Fruit fly (Drosophila melanogaster): ENCODE data around the gene Grip.

The Grip gene

dm6 chrX:5977113-5977512, 11.0 kb downstream of the Grip start (continued):
- TF ChIP-seq CG10267 (tag; optimal IDR thresholded peaks at IDR 0.05) (no peak), maf-S (GFP tag; optimal IDR thresholded peaks at IDR 0.05) (no peak), pum (GFP tag; optimal IDR thresholded peaks at IDR 0.05) (no peak), pzg (GFP tag; optimal IDR thresholded peaks at IDR 0.05) (no peak), ato (GFP tag; IDR thresholded peaks at IDR 0.05; ENCODE audit: partially characterized antibody) (no peak), yki (optimal IDR thresholded peaks at IDR 0.05) (no peak), CG3407 (GFP tag; optimal IDR thresholded peaks at IDR 0.05) (no peak), CG6689 (GFP tag; IDR thresholded peaks at IDR 0.05) (0 out of 2 replicates have a peak, but pooled peaks have one; percentile 6), ssp (GFP tag; IDR thresholded peaks at IDR 0.05) (no peak), Med (GFP tag) (peak; percentile 78), kah (GFP tag; optimal IDR thresholded peaks at IDR 0.05) (no peak), CG7963 (GFP tag; IDR thresholded peaks at IDR 0.05; ENCODE audit: partially characterized antibody) (no peak), sug (tag; optimal IDR thresholded peaks at IDR 0.05) (no peak), lola (GFP tag; optimal IDR thresholded peaks at IDR 0.05) (no peak), pho (GFP tag; optimal IDR thresholded peaks at IDR 0.05) (no peak), CG4854 (GFP tag; optimal IDR thresholded peaks at IDR 0.05) (no peak), CG15514 (GFP tag; optimal IDR thresholded peaks at IDR 0.05) (no peak), Antp (GFP tag; optimal IDR thresholded peaks at IDR 0.05) (no peak), CG14667 (GFP tag; IDR thresholded peaks at IDR 0.05) (peak; percentile 17; the same call in 1 of the 2 replicates), E2f2 (GFP tag; IDR thresholded peaks at IDR 0.05) (no peak), Max (GFP tag; optimal IDR thresholded peaks at IDR 0.05) (no peak), fu2 (GFP tag; optimal IDR thresholded peaks at IDR 0.05) (no peak), p53 (GFP tag; optimal IDR thresholded peaks at IDR 0.05) (no peak), Hsf (GFP tag; optimal IDR thresholded peaks at IDR 0.05) (peak; percentile 19), CG7271 (tag; optimal IDR thresholded peaks at IDR 0.05) (no peak), CG4424 (GFP tag; optimal IDR thresholded peaks at IDR 0.05) (no peak), CG14441 (GFP tag; IDR thresholded peaks at IDR 0.05) (0 out of 2 replicates have a peak, but pooled peaks have one; percentile 22)

- TF ChIP-seq CG4617 (GFP tag; optimal IDR thresholded peaks at IDR 0.05; ENCODE audit: borderline replicate concordance) (no peak), grau (tag; optimal IDR thresholded peaks at IDR 0.05) (peak; percentile 21), inv (GFP tag; IDR thresholded peaks at IDR 0.05; ENCODE audit: partially characterized antibody) (no peak), sens (GFP tag) (peak; percentile 62), pzg (GFP tag; optimal IDR thresholded peaks at IDR 0.05) (no peak), Pdp1 (GFP tag; optimal IDR thresholded peaks at IDR 0.05) (peak in 1 of 2 experiments; percentile 35), crol (GFP tag; IDR thresholded peaks at IDR 0.05) (peak; percentile 47; the same call in 1 of the 2 replicates), CG32772 (GFP tag; IDR thresholded peaks at IDR 0.05) (peak; percentile 30; the same call in 1 of the 2 replicates), CG9437 (GFP tag; optimal IDR thresholded peaks at IDR 0.05) (no peak), Drgx (GFP tag; IDR thresholded peaks at IDR 0.05) (peak; percentile 63), CG10267 (tag; optimal IDR thresholded peaks at IDR 0.05) (no peak), CG7372 (GFP tag; IDR thresholded peaks at IDR 0.05) (peak; percentile 57; the same call in 1 of the 2 replicates)
Observed at dm6 chrX:5977769-5978168, 11.7 kb downstream of the Grip start.

dm6 chrX:5980883-5981282, 14.8 kb downstream of the Grip start:
- TF ChIP-seq CG7357 (GFP tag; IDR thresholded peaks at IDR 0.05) (0 out of 3 replicates have a peak, but pooled peaks have one; percentile 40), CG12236 (GFP tag; optimal IDR thresholded peaks at IDR 0.05) (no peak), danr (GFP tag; IDR thresholded peaks at IDR 0.05) (peak; percentile 62), dpn (GFP tag; optimal IDR thresholded peaks at IDR 0.05) (peak; percentile 69 to 72), cato (GFP tag; optimal IDR thresholded peaks at IDR 0.05; ENCODE audit: borderline replicate concordance) (no peak), zf30C (GFP tag; optimal IDR thresholded peaks at IDR 0.05) (no peak), CG16863 (GFP tag; optimal IDR thresholded peaks at IDR 0.05) (peak; percentile 37), Mes4 (GFP tag; optimal IDR thresholded peaks at IDR 0.05) (peak; percentile 4), CG10147 (GFP tag; optimal IDR thresholded peaks at IDR 0.05) (peak; percentile 68), sd (tag; optimal IDR thresholded peaks at IDR 0.05) (peak; percentile 23), maf-S (GFP tag; optimal IDR thresholded peaks at IDR 0.05) (peak; percentile 29), Lim3 (GFP tag; IDR thresholded peaks at IDR 0.05) (0 out of 2 replicates have a peak, but pooled peaks have one; percentile 27), br (optimal IDR thresholded peaks at IDR 0.05) (no peak), Stat92E (GFP tag; optimal IDR thresholded peaks at IDR 0.05) (no peak), Ada2b (GFP tag; IDR thresholded peaks at IDR 0.05) (peak; percentile 84)
